Fruit fly (Drosophila melanogaster): ENCODE data around the gene Ibf1.

The Ibf1 gene

DNA sequence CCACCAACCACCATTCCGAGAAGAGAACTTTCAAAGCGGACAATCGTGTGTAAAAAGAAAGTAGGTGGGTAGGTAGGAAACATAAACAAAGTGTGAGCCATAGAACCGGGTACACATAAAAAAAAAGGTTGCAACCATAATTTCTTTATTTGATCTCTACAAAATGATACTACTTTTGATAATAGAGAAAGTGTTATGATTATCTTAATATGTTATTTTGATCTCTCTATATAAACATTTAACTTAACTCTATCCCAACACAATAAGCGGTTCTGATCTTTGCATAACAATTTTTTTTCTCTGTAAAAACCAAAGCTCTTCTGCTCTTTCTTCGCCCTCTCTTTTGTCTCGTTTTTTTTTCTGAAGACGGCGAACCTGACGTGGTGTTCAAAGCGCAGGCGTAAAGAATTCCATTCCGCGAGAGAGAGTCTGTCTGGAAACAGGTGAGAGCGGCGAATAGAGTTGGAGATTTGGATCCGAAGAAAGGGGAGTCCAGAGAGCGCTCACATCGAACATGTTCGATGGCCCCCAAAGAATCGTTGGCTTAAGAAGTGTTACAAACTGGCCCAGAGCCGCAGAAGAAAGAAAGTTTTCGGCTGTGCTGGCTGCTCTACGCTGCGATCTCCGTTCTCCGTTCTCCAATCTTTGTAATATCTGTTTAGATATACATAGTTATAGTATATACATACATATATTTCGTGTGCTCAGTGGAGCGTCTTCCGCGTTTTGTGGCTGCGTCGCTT is 11.7 kb upstream of the Ibf1 start (continued):
- peak; percentile 84 for TF ChIP-seq CG8388 (GFP tag; optimal IDR thresholded peaks at IDR 0.05)
- TF ChIP-seq CG16779 (GFP tag; IDR thresholded peaks at IDR 0.05): no peak
- TF ChIP-seq Deaf1 (tag; optimal IDR thresholded peaks at IDR 0.05): no peak
- peak; percentile 63 for TF ChIP-seq Ssrp (tag; optimal IDR thresholded peaks at IDR 0.05)
- TF ChIP-seq al (GFP tag; IDR thresholded peaks at IDR 0.05): no peak
- no peak for TF ChIP-seq CG10565 (GFP tag; optimal IDR thresholded peaks at IDR 0.05)
- peak; percentile 60 for TF ChIP-seq Hsf (GFP tag; optimal IDR thresholded peaks at IDR 0.05)
- TF ChIP-seq gcm (GFP tag; optimal IDR thresholded peaks at IDR 0.05): peak; percentile 75
- TF ChIP-seq ATbp (GFP tag; optimal IDR thresholded peaks at IDR 0.05): peak; percentile 80
- peak; percentile 55 for TF ChIP-seq peb (GFP tag; IDR thresholded peaks at IDR 0.05)
- no peak for TF ChIP-seq disco-r (GFP tag; optimal IDR thresholded peaks at IDR 0.05)
- TF ChIP-seq twi (tag; optimal IDR thresholded peaks at IDR 0.05): peak; percentile 21
- no peak for TF ChIP-seq CG2889 (GFP tag; IDR thresholded peaks at IDR 0.05)
- peak; percentile 74 for TF ChIP-seq PHDP (tag; optimal IDR thresholded peaks at IDR 0.05)
- no peak for TF ChIP-seq MESR4 (GFP tag; optimal IDR thresholded peaks at IDR 0.05)
- TF ChIP-seq Opbp (GFP tag; IDR thresholded peaks at IDR 0.05; ENCODE audit: partially characterized antibody): no peak
- TF ChIP-seq CG14965 (GFP tag; optimal IDR thresholded peaks at IDR 0.05; ENCODE audit: borderline replicate concordance): no peak
- TF ChIP-seq ERR (GFP tag; optimal IDR thresholded peaks at IDR 0.05): no peak
- TF ChIP-seq CG7372 (GFP tag; IDR thresholded peaks at IDR 0.05): peak; percentile 31; the same call in 1 of the 2 replicates
- TF ChIP-seq luna (GFP tag; optimal IDR thresholded peaks at IDR 0.05): no peak
- TF ChIP-seq CG3995 (GFP tag; optimal IDR thresholded peaks at IDR 0.05): no peak
- no peak for TF ChIP-seq sim (GFP tag; IDR thresholded peaks at IDR 0.05)
- TF ChIP-seq CG17612 (GFP tag; IDR thresholded peaks at IDR 0.05): no peak
- TF ChIP-seq fd3F (GFP tag; optimal IDR thresholded peaks at IDR 0.05): no peak
- no peak for TF ChIP-seq NFAT (GFP tag; IDR thresholded peaks at IDR 0.05)
- TF ChIP-seq HmgD (GFP tag; optimal IDR thresholded peaks at IDR 0.05): no peak
- TF ChIP-seq amos (GFP tag; IDR thresholded peaks at IDR 0.05; ENCODE audit: partially characterized antibody): no peak
- TF ChIP-seq da (GFP tag; optimal IDR thresholded peaks at IDR 0.05): no peak
- no peak for TF ChIP-seq CG9876 (GFP tag; optimal IDR thresholded peaks at IDR 0.05)
- TF ChIP-seq Dfd (GFP tag; optimal IDR thresholded peaks at IDR 0.05): no peak
- TF ChIP-seq dati (GFP tag; IDR thresholded peaks at IDR 0.05): no peak
- no peak for TF ChIP-seq CG11085 (GFP tag; IDR thresholded peaks at IDR 0.05)
- no peak for TF ChIP-seq fru (optimal IDR thresholded peaks at IDR 0.05)
- no peak for TF ChIP-seq usp (GFP tag; optimal IDR thresholded peaks at IDR 0.05)
- TF ChIP-seq CG7963 (GFP tag; IDR thresholded peaks at IDR 0.05; ENCODE audit: partially characterized antibody): no peak
- peak; percentile 57 for TF ChIP-seq D19A (tag; optimal IDR thresholded peaks at IDR 0.05)
- no peak for TF ChIP-seq gcm2 (GFP tag; optimal IDR thresholded peaks at IDR 0.05)
- TF ChIP-seq CG14050 (GFP tag; IDR thresholded peaks at IDR 0.05): no peak
- peak; percentile 4 for TF ChIP-seq en (GFP tag; optimal IDR thresholded peaks at IDR 0.05)
- peak; percentile 21 for TF ChIP-seq slp2 (GFP tag; optimal IDR thresholded peaks at IDR 0.05)
- TF ChIP-seq esg (GFP tag; conservative IDR thresholded peaks at IDR 0.05): peak; percentile 52; the same call in 1 of the 2 replicates
- TF ChIP-seq wek (GFP tag; optimal IDR thresholded peaks at IDR 0.05): no peak
- peak; percentile 69 for TF ChIP-seq lbe (GFP tag; optimal IDR thresholded peaks at IDR 0.05)
- TF ChIP-seq Ada2b (GFP tag; IDR thresholded peaks at IDR 0.05): peak; percentile 52; the same call in 1 of the 2 replicates
- peak; percentile 17 for TF ChIP-seq CG12299 (tag; optimal IDR thresholded peaks at IDR 0.05)
- TF ChIP-seq aop (GFP tag; IDR thresholded peaks at IDR 0.05): no peak
- no peak for TF ChIP-seq CG10147 (GFP tag; optimal IDR thresholded peaks at IDR 0.05)
- TF ChIP-seq CG11456 (GFP tag; IDR thresholded peaks at IDR 0.05): no peak
- TF ChIP-seq CG33557 (GFP tag; optimal IDR thresholded peaks at IDR 0.05): peak; percentile 80
- TF ChIP-seq ranshi (GFP tag; IDR thresholded peaks at IDR 0.05): peak; percentile 56; the same call in 1 of the 2 replicates
- no peak for TF ChIP-seq CG12942 (GFP tag; optimal IDR thresholded peaks at IDR 0.05)
